Worm (Caenorhabditis elegans): ENCODE results near the gene K01F9.2.

DNA sequence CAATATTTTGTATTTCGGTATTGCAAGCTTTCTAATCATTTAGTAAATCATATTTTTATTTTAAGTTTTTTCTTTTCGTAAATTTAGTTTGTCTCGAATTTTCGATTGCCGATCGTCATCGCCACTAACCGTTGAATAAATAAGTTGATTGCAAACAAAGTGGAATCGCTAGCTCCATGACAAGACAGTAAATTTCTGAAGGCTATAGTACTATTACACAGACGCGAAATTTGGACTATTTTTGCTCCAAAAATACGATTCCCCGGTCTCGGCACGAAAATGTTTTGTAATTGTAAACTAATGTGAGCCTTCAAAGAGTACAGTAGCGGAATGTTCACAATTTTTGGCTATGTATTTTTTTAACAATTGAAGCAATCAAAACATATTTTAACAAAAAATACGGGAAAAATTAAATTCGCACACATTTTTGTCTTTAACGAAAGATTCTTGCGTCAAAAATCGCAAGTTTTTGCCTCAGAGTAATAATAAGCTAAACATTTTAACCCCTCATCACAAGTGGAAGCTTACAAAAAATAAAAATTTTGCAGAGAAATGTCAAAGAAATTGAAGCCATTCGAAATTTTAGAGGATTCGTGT lies 34.8 kb upstream of the K01F9.2 start, which contains the start of gene tpk-1:
- no peak for TF ChIP-seq F10E7.11 (tag; optimal IDR thresholded peaks at IDR 0.05)
- no peak for TF ChIP-seq hmg-1.2 (GFP tag; IDR thresholded peaks at IDR 0.05)
- TF ChIP-seq madf-6 (GFP tag; IDR thresholded peaks at IDR 0.05): no peak
- TF ChIP-seq rcor-1 (GFP tag; IDR thresholded peaks at IDR 0.05): no peak
- TF ChIP-seq nhr-90 (tag; optimal IDR thresholded peaks at IDR 0.05): no peak
- TF ChIP-seq somi-1 (GFP tag; optimal IDR thresholded peaks at IDR 0.05): no peak
- no peak for TF ChIP-seq snpc-3.4 (tag; optimal IDR thresholded peaks at IDR 0.05)
- TF ChIP-seq ama-1 (optimal IDR thresholded peaks at IDR 0.05): no peak
- no peak for TF ChIP-seq ama-1 (GFP tag; optimal IDR thresholded peaks at IDR 0.05)
- TF ChIP-seq ceh-79 (tag; optimal IDR thresholded peaks at IDR 0.05): no peak
- no peak for TF ChIP-seq F22D6.2 (tag; optimal IDR thresholded peaks at IDR 0.05)
- no peak for TF ChIP-seq repo-1 (tag; optimal IDR thresholded peaks at IDR 0.05)
- TF ChIP-seq unc-62 (GFP tag; optimal IDR thresholded peaks at IDR 0.05): no peak

All from whole organism, young adult.